Worm (Caenorhabditis elegans): ENCODE data around the gene oac-15.

DNA sequence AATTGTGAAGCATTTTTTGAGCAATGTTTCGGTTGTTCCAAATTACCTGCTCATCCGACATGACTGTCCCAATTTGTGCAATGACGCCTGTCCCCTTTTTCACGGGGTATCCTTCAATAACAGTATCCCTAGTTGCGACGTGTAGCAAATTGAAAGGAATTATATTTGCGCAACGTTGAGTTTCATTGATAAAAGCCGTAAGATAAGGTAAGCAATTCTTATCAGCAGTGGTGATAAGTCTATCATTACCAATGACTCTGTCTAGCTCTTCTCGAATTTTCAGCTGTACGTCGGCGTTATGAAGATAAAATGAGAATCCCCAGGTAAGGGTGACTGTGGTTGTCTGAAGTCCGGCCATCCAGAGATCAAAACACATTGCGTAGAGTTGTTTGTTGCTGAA, 35.6 kb downstream of the oac-15 start:
- no peak for TF ChIP-seq sea-2 (GFP tag; IDR thresholded peaks at IDR 0.05)
- TF ChIP-seq gei-17 (GFP tag; optimal IDR thresholded peaks at IDR 0.05): no peak
- no peak for TF ChIP-seq nfya-2 (GFP tag; IDR thresholded peaks at IDR 0.05)
- no peak for TF ChIP-seq mxl-1 (tag; optimal IDR thresholded peaks at IDR 0.05)
- TF ChIP-seq dox-1 (GFP tag; IDR thresholded peaks at IDR 0.05): no peak
